Worm (Caenorhabditis elegans): Measurements from ENCODE around the gene osta-3.

The osta-3 gene

ce11 chrII:14822419-14822818 lies 10.1 kb downstream of the osta-3 start:
- TF ChIP-seq Y105C5A.15 (GFP tag; IDR thresholded peaks at IDR 0.05) (no peak), egl-43 (GFP tag; IDR thresholded peaks at IDR 0.05) (no peak), ceh-32 (tag; optimal IDR thresholded peaks at IDR 0.05; ENCODE audit: poor library complexity) (no peak), ctbp-1 (GFP tag; IDR thresholded peaks at IDR 0.05) (no peak), hmg-1.1 (GFP tag; IDR thresholded peaks at IDR 0.05) (peak; percentile 54; the same call in 1 of the 2 replicates), nhr-48 (tag; optimal IDR thresholded peaks at IDR 0.05) (peak; percentile 64), nhr-102 (tag; optimal IDR thresholded peaks at IDR 0.05) (peak; percentile 66), dpl-1 (GFP tag; optimal IDR thresholded peaks at IDR 0.05) (peak; percentile 60), nhr-41 (GFP tag; IDR thresholded peaks at IDR 0.05) (no peak), nhr-6 (tag; optimal IDR thresholded peaks at IDR 0.05) (peak; percentile 39), F10B5.3 (tag; optimal IDR thresholded peaks at IDR 0.05) (no peak), ces-1 (GFP tag; optimal IDR thresholded peaks at IDR 0.05) (no peak), fos-1 (tag; optimal IDR thresholded peaks at IDR 0.05) (no peak), daf-16 (GFP tag; optimal IDR thresholded peaks at IDR 0.05) (no peak), daf-16 (tag; optimal IDR thresholded peaks at IDR 0.05) (peak; percentile 69), zag-1 (tag; optimal IDR thresholded peaks at IDR 0.05) (no peak), mep-1 (tag; optimal IDR thresholded peaks at IDR 0.05) (peak; percentile 80), D1046.2 (GFP tag; IDR thresholded peaks at IDR 0.05) (no peak), zfp-2 (tag; optimal IDR thresholded peaks at IDR 0.05) (no peak), attf-4 (tag; optimal IDR thresholded peaks at IDR 0.05) (no peak), F49E8.2 (tag; optimal IDR thresholded peaks at IDR 0.05; ENCODE audit: borderline replicate concordance) (no peak), hif-1 (tag; optimal IDR thresholded peaks at IDR 0.05) (peak in 1 of 2 experiments; percentile 3), lin-39 (tag; optimal IDR thresholded peaks at IDR 0.05) (no peak), ceh-82 (tag; optimal IDR thresholded peaks at IDR 0.05) (no peak), lim-7 (GFP tag; IDR thresholded peaks at IDR 0.05) (no peak), lin-1 (GFP tag; IDR thresholded peaks at IDR 0.05) (peak; percentile 21; the same call in 1 of the 2 replicates), ceh-44 (GFP tag; IDR thresholded peaks at IDR 0.05) (no peak), T20F7.1 (GFP tag; optimal IDR thresholded peaks at IDR 0.05) (no peak), Y75B8A.6 (GFP tag; IDR thresholded peaks at IDR 0.05) (no peak), hlh-30 (tag; optimal IDR thresholded peaks at IDR 0.05; ENCODE audit: insufficient read depth) (peak; percentile 79), egl-27 (tag; optimal IDR thresholded peaks at IDR 0.05) (no peak), nhr-10 (tag; optimal IDR thresholded peaks at IDR 0.05) (peak; percentile 54), lsy-2 (tag; optimal IDR thresholded peaks at IDR 0.05) (peak in 1 of 2 experiments; percentile 59), daf-19 (GFP tag; conservative IDR thresholded peaks at IDR 0.05) (no peak), aha-1 (tag) (no peak), rbr-2 (tag; optimal IDR thresholded peaks at IDR 0.05) (peak; percentile 22), ama-1 (optimal IDR thresholded peaks at IDR 0.05) (no peak), zip-2 (tag; optimal IDR thresholded peaks at IDR 0.05) (no peak), unc-62 (GFP tag; optimal IDR thresholded peaks at IDR 0.05 in 1 of 2) (no peak), unc-62 (tag; optimal IDR thresholded peaks at IDR 0.05) (no peak), arid-1 (GFP tag; conservative IDR thresholded peaks at IDR 0.05) (no peak), madf-5 (GFP tag; IDR thresholded peaks at IDR 0.05) (no peak), hlh-11 (tag; optimal IDR thresholded peaks at IDR 0.05) (peak; percentile 88), nhr-237 (tag; optimal IDR thresholded peaks at IDR 0.05) (no peak), zip-11 (GFP tag; IDR thresholded peaks at IDR 0.05) (no peak), vab-7 (GFP tag; IDR thresholded peaks at IDR 0.05) (no peak), spr-1 (tag; optimal IDR thresholded peaks at IDR 0.05) (peak; percentile 44), daf-12 (tag; optimal IDR thresholded peaks at IDR 0.05) (no peak), dmd-9 (GFP tag; IDR thresholded peaks at IDR 0.05) (no peak), nhr-11 (tag; optimal IDR thresholded peaks at IDR 0.05) (no peak), mdt-29 (GFP tag; IDR thresholded peaks at IDR 0.05) (no peak), nhr-77 (tag; optimal IDR thresholded peaks at IDR 0.05) (peak; percentile 97), unc-130 (GFP tag; optimal IDR thresholded peaks at IDR 0.05) (no peak)
